Fruit fly (Drosophila melanogaster) whole organism, embryonic: ENCODE data around the gene CG17207.

Experiments used
- Bdp1 ChIP-seq: fragments of 200-800 bp; sonication (Bioruptor generic); optimal IDR thresholded peaks from 3 replicates; lab custom pipeline; 2016; ENCODE audit warnings: missing biosample characterization, missing genetic modification characterization
- CG10366 ChIP-seq: fragments of 200-800 bp; sonication (Bioruptor generic); IDR thresholded peaks from 2 replicates; pipeline ENCODE4 v1.3.6; 2022; ENCODE audit warnings: missing biosample characterization, missing genetic modification characterization
- CG10565 ChIP-seq: fragments of 200-800 bp; sonication (Bioruptor generic); optimal IDR thresholded peaks from 3 replicates; lab custom pipeline; 2016; ENCODE audit warnings: missing biosample characterization, mild to moderate bottlenecking, missing genetic modification characterization
- CG11560 ChIP-seq: fragments of 200-800 bp; sonication (Bioruptor generic); IDR thresholded peaks from 3 replicates; pipeline ENCODE4 v1.3.6; 2022; ENCODE audit warnings: missing biosample characterization, missing genetic modification characterization
- CG1233 ChIP-seq: fragments of 200-800 bp; sonication (Bioruptor generic); optimal IDR thresholded peaks from 4 replicates; lab custom pipeline; 2018; ENCODE audit warnings: missing biosample characterization, mild to moderate bottlenecking, missing genetic modification characterization
- CG13775 ChIP-seq: fragments of 200-800 bp; sonication (Bioruptor generic); optimal IDR thresholded peaks from 3 replicates; lab custom pipeline; 2017; ENCODE audit warnings: missing biosample characterization, mild to moderate bottlenecking, missing genetic modification characterization
- CG14014 ChIP-seq: fragments of 200-800 bp; sonication (Bioruptor generic); IDR thresholded peaks from 2 replicates; pipeline ENCODE4 v1.3.6; 2022; ENCODE audit warnings: missing biosample characterization, missing genetic modification characterization
- CG15514 ChIP-seq: fragments of 200-800 bp; sonication (Bioruptor generic); optimal IDR thresholded peaks from 3 replicates; lab custom pipeline; 2017; ENCODE audit warnings: missing biosample characterization, missing genetic modification characterization, mild to moderate bottlenecking, moderate library complexity, missing genetic modification reagents
- CG17829 ChIP-seq: fragments of 200-800 bp; optimal IDR thresholded peaks from 2 replicates; lab custom pipeline; 2019; ENCODE audit warnings: missing biosample characterization, mild to moderate bottlenecking, missing genetic modification characterization, moderate library complexity
- CG17912 ChIP-seq: fragments of 200-800 bp; sonication (Bioruptor generic); optimal IDR thresholded peaks from 2 replicates; lab custom pipeline; 2018; ENCODE audit warnings: missing biosample characterization, mild to moderate bottlenecking, missing genetic modification characterization
- CG1792 ChIP-seq: fragments of 200-800 bp; sonication (Bioruptor generic); optimal IDR thresholded peaks from 2 replicates; lab custom pipeline; 2016; ENCODE audit warnings: missing biosample characterization, missing genetic modification characterization
- CG18262 ChIP-seq: fragments of 200-800 bp; optimal IDR thresholded peaks from 3 replicates; lab custom pipeline; 2019; ENCODE audit warnings: missing biosample characterization, mild to moderate bottlenecking, missing genetic modification characterization, moderate library complexity
- CG1832 ChIP-seq: fragments of 200-800 bp; sonication (Bioruptor generic); optimal IDR thresholded peaks from 2 replicates; lab custom pipeline; 2017; ENCODE audit warnings: missing biosample characterization, mild to moderate bottlenecking, missing genetic modification characterization, inconsistent platforms
- CG2129 ChIP-seq: fragments of 200-800 bp; sonication (Bioruptor generic); IDR thresholded peaks from 2 replicates; pipeline ENCODE4 v1.3.6; 2022; ENCODE audit warnings: missing biosample characterization, missing genetic modification characterization; ENCODE audit not compliant: partially characterized antibody
- CG2712 ChIP-seq: fragments of 200-800 bp; optimal IDR thresholded peaks from 3 replicates; lab custom pipeline; 2019; ENCODE audit warnings: missing biosample characterization, mild to moderate bottlenecking, missing genetic modification characterization, moderate library complexity
- CG30431 ChIP-seq: fragments of 200-800 bp; sonication (Bioruptor generic); optimal IDR thresholded peaks from 2 replicates; lab custom pipeline; 2017; ENCODE audit warnings: missing biosample characterization, missing genetic modification characterization
- CG4707 ChIP-seq: fragments of 200-800 bp; sonication (Bioruptor generic); optimal IDR thresholded peaks from 2 replicates; lab custom pipeline; 2018; ENCODE audit warnings: missing biosample characterization, mild to moderate bottlenecking, missing genetic modification characterization, moderate library complexity
- CG5953 ChIP-seq: fragments of 200-800 bp; sonication (Bioruptor generic); IDR thresholded peaks from 2 replicates; pipeline ENCODE4 v1.3.6; 2022; ENCODE audit warnings: missing biosample characterization, missing genetic modification characterization
- CG6765 ChIP-seq: fragments of 200-800 bp; sonication (Bioruptor generic); optimal IDR thresholded peaks from 3 replicates; lab custom pipeline; 2017; ENCODE audit warnings: missing biosample characterization, mild to moderate bottlenecking, missing genetic modification characterization
- CG9215 ChIP-seq: fragments of 200-800 bp; sonication (Bioruptor generic); IDR thresholded peaks from 2 replicates; pipeline ENCODE4 v1.3.6; 2022; ENCODE audit warnings: missing biosample characterization, missing genetic modification characterization
- CG9437 ChIP-seq: fragments of 200-800 bp; sonication (Bioruptor generic); optimal IDR thresholded peaks from 2 replicates; lab custom pipeline; 2018; ENCODE audit warnings: missing biosample characterization, mild to moderate bottlenecking, missing genetic modification characterization
- Dad ChIP-seq: fragments of 200-800 bp; sonication (Bioruptor generic); optimal IDR thresholded peaks from 3 replicates; lab custom pipeline; 2016; ENCODE audit warnings: missing biosample characterization, missing genetic modification characterization
- Dek ChIP-seq: fragments of 200-800 bp; sonication (Bioruptor generic); optimal IDR thresholded peaks from 3 replicates; lab custom pipeline; 2019; ENCODE audit warnings: missing biosample characterization, mild to moderate bottlenecking, missing genetic modification characterization, moderate library complexity
- Gug ChIP-seq: fragments of 200-800 bp; sonication (Bioruptor generic); IDR thresholded peaks from 4 replicates; pipeline ENCODE4 v1.3.6; 2022; ENCODE audit warnings: missing biosample characterization, missing genetic modification characterization
- HLH54F ChIP-seq: fragments of 200-800 bp; sonication (Bioruptor generic); optimal IDR thresholded peaks from 3 replicates; lab custom pipeline; 2016; ENCODE audit warnings: missing biosample characterization, missing genetic modification characterization
- Hmr ChIP-seq: fragments of 200-800 bp; sonication (Bioruptor generic); optimal IDR thresholded peaks from 3 replicates; lab custom pipeline; 2017; ENCODE audit warnings: mild to moderate bottlenecking, missing biosample characterization, missing genetic modification reagents, missing genetic modification characterization
- Hsf ChIP-seq: fragments of 200-800 bp; sonication (Bioruptor generic); optimal IDR thresholded peaks from 3 replicates; lab custom pipeline; 2016; ENCODE audit warnings: missing biosample characterization, missing genetic modification characterization
- Max ChIP-seq: fragments of 200-800 bp; sonication (Bioruptor generic); optimal IDR thresholded peaks from 2 replicates; lab custom pipeline; 2016; ENCODE audit warnings: missing biosample characterization, mild to moderate bottlenecking, missing genetic modification characterization
- NK7.1 ChIP-seq: fragments of 200-800 bp; sonication (Bioruptor generic); optimal IDR thresholded peaks from 3 replicates; lab custom pipeline; 2016; ENCODE audit warnings: missing biosample characterization, missing genetic modification characterization
- Ptx1 ChIP-seq: fragments of 200-800 bp; sonication (Bioruptor generic); IDR thresholded peaks from 2 replicates; pipeline ENCODE4 v1.3.6; 2022; ENCODE audit warnings: missing biosample characterization, missing genetic modification characterization
- Ssrp ChIP-seq: fragments of 200-800 bp; sonication (Bioruptor generic); optimal IDR thresholded peaks from 2 replicates; lab custom pipeline; 2018; ENCODE audit warnings: missing biosample characterization, mild to moderate bottlenecking, missing genetic modification characterization, moderate library complexity
- al ChIP-seq: fragments of 200-800 bp; sonication (Bioruptor generic); IDR thresholded peaks from 2 replicates; pipeline ENCODE4 v1.3.6; 2022; ENCODE audit warnings: missing biosample characterization, missing genetic modification characterization
- bcd ChIP-seq: fragments of 200-800 bp; sonication (Bioruptor generic); optimal IDR thresholded peaks from 2 replicates; lab custom pipeline; 2017; ENCODE audit warnings: missing biosample characterization, mild to moderate bottlenecking, missing genetic modification characterization
- cas ChIP-seq: fragments of 200-800 bp; sonication (Bioruptor generic); IDR thresholded peaks from 2 replicates; pipeline ENCODE4 v1.3.6; 2022; ENCODE audit warnings: missing biosample characterization, missing genetic modification characterization
- chinmo ChIP-seq: fragments of 200-800 bp; sonication (Bioruptor generic); IDR thresholded peaks from 4 replicates; pipeline ENCODE4 v1.3.6; 2022; ENCODE audit warnings: missing biosample characterization, missing genetic modification characterization; ENCODE audit not compliant: partially characterized antibody
- chm ChIP-seq: fragments of 200-800 bp; sonication (Bioruptor generic); IDR thresholded peaks from 2 replicates; pipeline ENCODE4 v1.3.6; 2022; ENCODE audit warnings: missing biosample characterization, missing genetic modification characterization
- crol ChIP-seq: fragments of 200-800 bp; sonication (Bioruptor generic); IDR thresholded peaks from 2 replicates; pipeline ENCODE4 v1.3.6; 2022; ENCODE audit warnings: missing biosample characterization, missing genetic modification characterization
- cwo ChIP-seq: fragments of 200-800 bp; sonication (Bioruptor generic); optimal IDR thresholded peaks from 3 replicates; lab custom pipeline; 2017; ENCODE audit warnings: missing biosample characterization, missing genetic modification characterization, mild to moderate bottlenecking, moderate library complexity, missing genetic modification reagents
- dan ChIP-seq: fragments of 200-800 bp; sonication (Bioruptor generic); IDR thresholded peaks from 2 replicates; pipeline ENCODE4 v1.3.6; 2022; ENCODE audit warnings: missing biosample characterization, missing genetic modification characterization
- dmrt99B ChIP-seq: fragments of 200-800 bp; sonication (Bioruptor generic); optimal IDR thresholded peaks from 2 replicates; lab custom pipeline; 2018; ENCODE audit warnings: missing biosample characterization, mild to moderate bottlenecking, missing genetic modification characterization, moderate library complexity
- dysf ChIP-seq: fragments of 200-800 bp; sonication (Bioruptor generic); IDR thresholded peaks from 3 replicates; pipeline ENCODE4 v1.3.6; 2022; ENCODE audit warnings: missing biosample characterization, missing genetic modification characterization
- klu ChIP-seq: fragments of 200-800 bp; sonication (Bioruptor generic); IDR thresholded peaks from 2 replicates; pipeline ENCODE4 v1.3.6; 2022; ENCODE audit warnings: missing biosample characterization, missing genetic modification characterization
- lab ChIP-seq: fragments of 200-800 bp; sonication (Bioruptor generic); optimal IDR thresholded peaks from 3 replicates; lab custom pipeline; 2017; ENCODE audit warnings: missing biosample characterization, missing genetic modification characterization, mild to moderate bottlenecking, moderate library complexity, missing genetic modification reagents
- nau ChIP-seq: fragments of 200-800 bp; sonication (Bioruptor generic); optimal IDR thresholded peaks from 3 replicates; lab custom pipeline; 2017; ENCODE audit warnings: missing biosample characterization, mild to moderate bottlenecking, missing genetic modification characterization, missing genetic modification reagents
- nom ChIP-seq: fragments of 200-800 bp; sonication (Bioruptor generic); optimal IDR thresholded peaks from 2 replicates; lab custom pipeline; 2017; ENCODE audit warnings: missing biosample characterization, missing genetic modification characterization, mild to moderate bottlenecking, moderate library complexity, missing genetic modification reagents
- ro ChIP-seq: fragments of 200-800 bp; sonication (Bioruptor generic); IDR thresholded peaks from 2 replicates; pipeline ENCODE4 v1.3.6; 2022; ENCODE audit warnings: missing biosample characterization, missing genetic modification characterization
- row ChIP-seq: fragments of 200-800 bp; sonication (Bioruptor generic); IDR thresholded peaks from 3 replicates; pipeline ENCODE4 v1.3.6; 2022; ENCODE audit warnings: missing biosample characterization, missing genetic modification characterization
- schlank ChIP-seq: fragments of 200-800 bp; sonication (Bioruptor generic); optimal IDR thresholded peaks from 2 replicates; lab custom pipeline; 2018; ENCODE audit warnings: missing biosample characterization, mild to moderate bottlenecking, missing genetic modification characterization
- twi ChIP-seq: fragments of 200-800 bp; optimal IDR thresholded peaks from 2 replicates; lab custom pipeline; 2019; ENCODE audit warnings: missing biosample characterization, mild to moderate bottlenecking, missing genetic modification characterization, moderate library complexity

The CG17207 gene

DNA sequence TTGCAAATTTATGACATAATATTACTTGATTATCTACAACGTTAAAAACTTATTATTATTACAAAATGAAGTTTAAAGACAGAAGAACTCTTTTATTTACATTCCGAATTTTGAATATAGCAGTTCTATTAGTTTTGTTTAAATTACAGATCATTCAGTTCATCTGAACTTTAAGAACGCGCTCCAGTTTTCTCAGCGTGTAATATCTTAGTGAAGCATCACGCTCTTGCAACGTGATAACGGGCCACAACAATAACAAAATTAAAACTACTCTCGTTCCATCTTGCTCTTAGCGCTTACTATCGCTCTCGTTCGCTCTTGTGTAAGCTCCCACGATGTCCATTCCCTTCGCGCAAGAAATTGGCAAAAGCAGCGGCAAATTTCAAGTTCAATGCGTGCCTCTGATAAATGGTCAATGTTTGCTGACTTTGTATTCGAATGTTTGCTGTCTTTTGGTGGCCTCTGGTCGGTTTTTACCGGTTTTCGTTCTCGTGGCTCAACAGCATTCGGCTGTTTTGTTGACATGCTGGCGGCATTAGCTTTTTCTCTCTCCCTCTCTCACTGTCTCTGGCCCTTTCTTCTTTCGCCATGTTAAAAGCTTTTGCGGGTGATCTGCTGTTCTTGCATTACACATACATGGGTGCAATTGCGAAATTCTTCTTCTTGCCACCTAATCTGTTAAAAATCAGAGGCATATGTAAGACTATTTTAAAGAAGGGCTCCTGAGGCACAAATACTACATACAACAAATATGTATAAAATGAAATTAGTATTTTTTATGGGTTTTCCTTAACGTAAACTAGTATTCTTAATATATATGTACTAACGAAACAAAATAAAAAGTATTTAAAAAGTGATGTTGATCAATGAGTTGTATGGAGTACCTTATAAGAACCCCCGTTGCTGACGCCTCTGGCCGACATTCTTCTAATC is 3.9 kb upstream of the CG17207 start (continued):
- no peak for TF ChIP-seq CG11560 (tag; lab: Robert Waterston, UW)
- TF ChIP-seq Bdp1 (GFP tag; lab: Kevin White, UChicago), result no peak
- no peak for TF ChIP-seq Ssrp
- no peak for TF ChIP-seq chm (GFP tag; lab: Robert Waterston, UW)
- TF ChIP-seq schlank (tag; lab: Kevin White, UChicago), result no peak
- no peak for TF ChIP-seq crol (GFP tag; lab: Robert Waterston, UW)
- peak; percentile 13 for TF ChIP-seq bcd
- TF ChIP-seq CG18262, result peak; percentile 21
- TF ChIP-seq ro (GFP tag; lab: Robert Waterston, UW), result no peak
- no peak for TF ChIP-seq Dad
- TF ChIP-seq cas, result no peak
- TF ChIP-seq CG14014, result 0 out of 2 replicates have a peak, but pooled peaks have one; percentile 26
- no peak for TF ChIP-seq CG9437
- TF ChIP-seq chinmo (GFP tag; lab: Robert Waterston, UW), result no peak; the same call in 3 of the 4 replicates
- TF ChIP-seq CG1832, result peak; percentile 24
- TF ChIP-seq Dek (tag; lab: Kevin White, UChicago), result peak; percentile 12
- no peak for TF ChIP-seq CG30431
- TF ChIP-seq CG15514, result no peak
- TF ChIP-seq nau (GFP tag; lab: Kevin White, UChicago), result no peak
- TF ChIP-seq Ptx1, result peak; percentile 29; the same call in 1 of the 2 replicates
- peak; percentile 23; the same call in 1 of the 2 replicates for TF ChIP-seq al (GFP tag; lab: Robert Waterston, UW)
- TF ChIP-seq row (GFP tag; lab: Robert Waterston, UW), result peak; percentile 75
- no peak for TF ChIP-seq CG17912
- TF ChIP-seq HLH54F (GFP tag; lab: Kevin White, UChicago), result no peak
- TF ChIP-seq CG10366 (GFP tag; lab: Robert Waterston, UW), result no peak
- no peak for TF ChIP-seq Gug (GFP tag; lab: Robert Waterston, UW)
- TF ChIP-seq CG10565 (GFP tag; lab: Kevin White, UChicago), result no peak
- no peak for TF ChIP-seq CG1792 (GFP tag; lab: Kevin White, UChicago)
- no peak for TF ChIP-seq twi (tag; lab: Kevin White, UChicago)
- peak; percentile 61 for TF ChIP-seq CG9215 (GFP tag; lab: Robert Waterston, UW)
- TF ChIP-seq CG1233 (GFP tag; lab: Kevin White, UChicago), result no peak
- peak; percentile 23 for TF ChIP-seq CG2712 (tag; lab: Kevin White, UChicago)
- peak; percentile 23 for TF ChIP-seq Max (GFP tag; lab: Kevin White, UChicago)
- no peak for TF ChIP-seq CG4707 (GFP tag; lab: Kevin White, UChicago)
- TF ChIP-seq nom (GFP tag; lab: Kevin White, UChicago), result peak; percentile 23
- no peak for TF ChIP-seq dan (GFP tag; lab: Robert Waterston, UW)
- TF ChIP-seq CG2129 (GFP tag; lab: Robert Waterston, UW), result no peak
- peak; percentile 49 for TF ChIP-seq Hmr (GFP tag; lab: Kevin White, UChicago)
- peak; percentile 39 for TF ChIP-seq dmrt99B
- TF ChIP-seq CG6765 (GFP tag; lab: Kevin White, UChicago), result no peak
- no peak for TF ChIP-seq Hsf (GFP tag; lab: Kevin White, UChicago)
- no peak for TF ChIP-seq klu (GFP tag; lab: Robert Waterston, UW)
- peak; percentile 47 for TF ChIP-seq lab
- TF ChIP-seq CG13775 (GFP tag; lab: Kevin White, UChicago), result peak; percentile 24
- no peak for TF ChIP-seq NK7.1 (GFP tag; lab: Kevin White, UChicago)
- peak; percentile 2 for TF ChIP-seq CG17829 (tag; lab: Kevin White, UChicago)
- TF ChIP-seq dysf (GFP tag; lab: Robert Waterston, UW), result peak; percentile 43; the same call in 1 of the 3 replicates
- TF ChIP-seq cwo (GFP tag; lab: Kevin White, UChicago), result peak; percentile 14
- TF ChIP-seq CG5953 (GFP tag; lab: Robert Waterston, UW), result no peak
